Fruit fly (Drosophila melanogaster): ENCODE measurements around the gene primo-1.

Gene primo-1

DNA sequence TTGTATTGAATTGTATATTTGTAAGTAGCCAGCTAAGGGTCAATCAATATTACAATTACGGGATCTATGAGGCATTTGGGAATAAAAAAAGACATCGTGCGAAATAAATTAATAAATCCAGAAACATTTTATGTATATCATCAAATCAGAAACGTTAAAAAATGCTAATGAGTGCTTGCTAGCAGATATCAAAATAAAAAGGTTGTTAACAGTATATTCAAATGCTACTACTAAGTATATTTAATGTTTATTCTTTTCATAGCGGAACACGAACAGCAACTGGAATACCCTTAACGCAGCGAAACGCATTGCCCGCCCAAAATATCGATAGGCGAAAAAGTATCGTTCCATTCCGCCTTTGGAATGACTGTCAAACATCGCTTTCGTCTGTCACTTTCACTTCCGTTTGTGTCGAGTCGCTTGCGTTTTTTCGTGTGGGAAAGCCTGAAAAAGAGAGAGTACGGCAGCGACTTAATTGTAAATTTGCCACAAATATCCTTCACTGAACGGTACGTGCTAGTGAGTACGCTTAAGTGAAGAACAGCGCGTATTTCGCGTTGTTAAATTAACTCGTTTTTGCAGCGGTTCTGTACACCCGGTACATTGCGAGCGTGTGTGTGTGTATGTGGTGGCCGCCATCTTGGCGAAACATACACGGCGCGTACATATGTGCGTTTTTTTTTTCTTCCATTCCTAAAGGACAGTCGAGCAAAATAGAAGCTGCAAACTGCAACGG is 50.5 kb downstream of the primo-1 start, which contains the start of gene B52 (continued):
- peak; percentile 74 for TF ChIP-seq HHEX (GFP tag; optimal IDR thresholded peaks at IDR 0.05)
- peak; percentile 18; the same call in 1 of the 2 replicates for TF ChIP-seq CG2129 (GFP tag; IDR thresholded peaks at IDR 0.05; ENCODE audit: partially characterized antibody)
- peak; percentile 94 for TF ChIP-seq ci (GFP tag; IDR thresholded peaks at IDR 0.05)
- TF ChIP-seq bbx (GFP tag; IDR thresholded peaks at IDR 0.05; ENCODE audit: partially characterized antibody), result peak; percentile 63; the same call in 1 of the 2 replicates
- 0 out of 2 replicates have a peak, but pooled peaks have one; percentile 16 for TF ChIP-seq CG4404 (GFP tag; IDR thresholded peaks at IDR 0.05)
- TF ChIP-seq Dp (GFP tag; optimal IDR thresholded peaks at IDR 0.05), result peak; percentile 15
- peak; percentile 67 for TF ChIP-seq odd (GFP tag; optimal IDR thresholded peaks at IDR 0.05)
- no peak for TF ChIP-seq crol (GFP tag; IDR thresholded peaks at IDR 0.05)
- TF ChIP-seq NC2β (GFP tag; optimal IDR thresholded peaks at IDR 0.05), result peak; percentile 85
- no peak for TF ChIP-seq CG4360 (GFP tag; IDR thresholded peaks at IDR 0.05)
- peak; percentile 53 for TF ChIP-seq luna (GFP tag; optimal IDR thresholded peaks at IDR 0.05)
- TF ChIP-seq NK7.1 (GFP tag; optimal IDR thresholded peaks at IDR 0.05), result no peak
- TF ChIP-seq Vsx1 (GFP tag; optimal IDR thresholded peaks at IDR 0.05), result peak; percentile 62
- TF ChIP-seq CTCF (GFP tag; optimal IDR thresholded peaks at IDR 0.05), result no peak
- peak; percentile 73 for TF ChIP-seq amos (GFP tag; IDR thresholded peaks at IDR 0.05; ENCODE audit: partially characterized antibody)
- 0 out of 3 replicates have a peak, but pooled peaks have one; percentile 33 for TF ChIP-seq vnd (GFP tag; IDR thresholded peaks at IDR 0.05; ENCODE audit: partially characterized antibody)
- TF ChIP-seq ac (GFP tag; optimal IDR thresholded peaks at IDR 0.05), result peak; percentile 28
- 0 out of 4 replicates have a peak, but pooled peaks have one; percentile 25 for TF ChIP-seq chinmo (GFP tag; IDR thresholded peaks at IDR 0.05; ENCODE audit: partially characterized antibody)
- peak; percentile 49; the same call in 1 of the 3 replicates for TF ChIP-seq Mrtf (GFP tag; IDR thresholded peaks at IDR 0.05)
- TF ChIP-seq Ssrp (tag; optimal IDR thresholded peaks at IDR 0.05), result no peak
- TF ChIP-seq Pdp1 (GFP tag; optimal IDR thresholded peaks at IDR 0.05), result peak in 1 of 2 experiments; percentile 35
- peak; percentile 80 for TF ChIP-seq vvl (GFP tag; IDR thresholded peaks at IDR 0.05)
- TF ChIP-seq H15 (GFP tag; IDR thresholded peaks at IDR 0.05), result peak; percentile 60; the same call in 2 of the 3 replicates
- no peak for TF ChIP-seq pita (GFP tag; optimal IDR thresholded peaks at IDR 0.05)
- peak; percentile 32 to 51 for TF ChIP-seq dpn (GFP tag; optimal IDR thresholded peaks at IDR 0.05)
- TF ChIP-seq HLH3B (GFP tag; IDR thresholded peaks at IDR 0.05), result peak; percentile 39
- peak; percentile 87 for TF ChIP-seq CG11456 (GFP tag; IDR thresholded peaks at IDR 0.05)
- TF ChIP-seq sens-2 (GFP tag; IDR thresholded peaks at IDR 0.05), result peak; percentile 73
- TF ChIP-seq usp (GFP tag; optimal IDR thresholded peaks at IDR 0.05), result no peak
- TF ChIP-seq exex (tag; optimal IDR thresholded peaks at IDR 0.05), result no peak
- peak; percentile 32 for TF ChIP-seq Mad (GFP tag; optimal IDR thresholded peaks at IDR 0.05)
- TF ChIP-seq emc (GFP tag; optimal IDR thresholded peaks at IDR 0.05), result peak; percentile 24
- TF ChIP-seq CG43689 (GFP tag; IDR thresholded peaks at IDR 0.05), result no peak
- no peak for TF ChIP-seq Ada2b (GFP tag; IDR thresholded peaks at IDR 0.05)
- TF ChIP-seq Ets65A (GFP tag), result peak; percentile 92
- peak; percentile 54 for TF ChIP-seq pho (GFP tag; optimal IDR thresholded peaks at IDR 0.05)
- TF ChIP-seq ranshi (GFP tag; IDR thresholded peaks at IDR 0.05), result peak; percentile 49; the same call in 1 of the 2 replicates
- peak in 1 of 2 experiments; percentile 0 for TF ChIP-seq Hr51 (GFP tag; optimal IDR thresholded peaks at IDR 0.05)
- peak; percentile 43 for TF ChIP-seq btn (GFP tag; optimal IDR thresholded peaks at IDR 0.05)
- no peak for TF ChIP-seq chif (GFP tag; optimal IDR thresholded peaks at IDR 0.05)
- peak; percentile 41; the same call in 1 of the 2 replicates for TF ChIP-seq CG42726 (GFP tag; IDR thresholded peaks at IDR 0.05; ENCODE audit: partially characterized antibody)
- peak; percentile 23; the same call in 1 of the 3 replicates for TF ChIP-seq tgo (GFP tag; IDR thresholded peaks at IDR 0.05)
- TF ChIP-seq CG18262 (tag; optimal IDR thresholded peaks at IDR 0.05), result peak; percentile 32
- peak; percentile 31; the same call in 1 of the 3 replicates for TF ChIP-seq CG7357 (GFP tag; IDR thresholded peaks at IDR 0.05)
- no peak for TF ChIP-seq CG34224 (GFP tag; IDR thresholded peaks at IDR 0.05; ENCODE audit: partially characterized antibody)
- peak; percentile 5 for TF ChIP-seq p53 (GFP tag; optimal IDR thresholded peaks at IDR 0.05)
- TF ChIP-seq ftz-f1 (GFP tag; optimal IDR thresholded peaks at IDR 0.05), result no peak
- TF ChIP-seq CG32767 (GFP tag; IDR thresholded peaks at IDR 0.05), result peak; percentile 94
- TF ChIP-seq chm (GFP tag; IDR thresholded peaks at IDR 0.05), result peak; percentile 80; the same call in 1 of the 2 replicates
